Worm (Caenorhabditis elegans): Measurements from ENCODE around the gene piki-1.

piki-1 gene

DNA sequence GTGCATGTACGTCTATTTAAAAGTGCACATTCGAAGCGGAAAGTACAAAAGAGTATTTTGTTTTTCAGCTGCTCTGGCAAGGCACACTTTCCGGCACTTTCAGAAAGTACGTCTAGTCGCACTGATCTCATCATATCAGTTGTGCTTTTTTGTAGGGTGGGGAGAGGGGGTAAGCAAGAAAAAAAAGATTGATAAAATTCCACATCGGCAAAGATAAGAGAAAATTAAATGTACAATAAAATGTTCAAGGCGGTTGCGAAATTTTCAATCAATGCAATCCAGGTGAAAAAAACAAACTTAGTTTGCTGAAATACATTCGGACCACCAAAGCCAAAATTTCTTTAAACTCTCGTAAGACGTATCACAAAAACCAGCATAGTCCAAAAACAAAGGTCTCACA lies 30.0 kb upstream of the piki-1 start:
- no peak for TF ChIP-seq nhr-12 (tag; optimal IDR thresholded peaks at IDR 0.05)
- TF ChIP-seq sma-9 (GFP tag; optimal IDR thresholded peaks at IDR 0.05), result peak; percentile 46
- TF ChIP-seq sma-9 (tag; optimal IDR thresholded peaks at IDR 0.05), result no peak

DNA sequence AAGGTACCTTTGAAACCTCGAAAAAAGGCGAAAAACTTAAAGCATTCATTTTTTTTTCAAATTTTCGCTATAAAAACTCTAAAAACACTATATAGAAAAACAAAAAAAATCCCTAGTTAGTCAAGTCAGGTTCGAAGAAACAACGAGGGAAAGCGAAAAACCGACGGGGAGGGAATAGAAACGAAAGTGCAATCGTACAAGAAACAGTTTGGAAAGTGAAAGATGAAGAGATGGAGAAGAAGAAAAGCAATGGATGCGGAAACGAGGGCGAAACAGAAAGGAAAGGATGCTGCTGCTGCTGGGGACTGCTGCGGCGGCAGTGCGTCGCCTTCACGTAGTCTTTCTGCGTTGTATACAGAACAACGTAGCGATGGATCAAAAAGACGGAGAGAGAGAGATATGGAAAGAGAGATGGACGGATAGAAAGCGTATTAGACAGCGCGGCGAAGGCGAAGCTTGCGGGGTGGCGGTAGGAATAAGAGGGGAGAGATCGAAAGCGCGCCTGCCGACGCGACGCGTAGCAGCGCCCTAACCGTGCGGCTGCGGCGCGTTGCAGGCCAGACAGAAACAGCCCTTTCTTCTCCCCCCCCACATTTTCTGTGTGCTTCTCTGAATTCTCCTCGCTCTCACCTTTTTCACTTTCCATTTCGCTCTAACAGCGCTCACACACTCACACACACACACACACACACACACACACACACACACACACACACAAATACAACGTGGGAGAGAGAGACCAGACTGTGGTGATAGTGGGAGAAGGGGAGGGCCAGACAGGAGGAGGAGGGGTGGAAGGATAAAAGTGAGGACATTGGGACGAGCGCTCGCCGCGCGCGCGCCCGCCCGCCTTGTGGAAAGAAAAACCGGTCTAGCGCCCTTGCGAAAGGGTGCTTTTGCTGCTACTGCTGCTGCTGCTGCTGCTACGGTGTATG lies 28.9 kb upstream of the piki-1 start:
- TF ChIP-seq Y55F3AM.14 (GFP tag; optimal IDR thresholded peaks at IDR 0.05), result peak; percentile 96
- TF ChIP-seq lin-11 (tag; optimal IDR thresholded peaks at IDR 0.05), result peak; percentile 77
- peak; percentile 40 for TF ChIP-seq unc-62 (GFP tag; optimal IDR thresholded peaks at IDR 0.05)
- TF ChIP-seq lin-39 (tag; optimal IDR thresholded peaks at IDR 0.05), result no peak
- peak; percentile 8 for TF ChIP-seq nhr-10 (tag; optimal IDR thresholded peaks at IDR 0.05)
- no peak for TF ChIP-seq R02D3.7 (tag; optimal IDR thresholded peaks at IDR 0.05)
- peak; percentile 92 for TF ChIP-seq crh-2 (tag; optimal IDR thresholded peaks at IDR 0.05)
- peak; percentile 87 for TF ChIP-seq sma-9 (GFP tag; optimal IDR thresholded peaks at IDR 0.05)
- no peak for TF ChIP-seq sma-9 (tag; optimal IDR thresholded peaks at IDR 0.05)
- peak; percentile 97 for TF ChIP-seq F13H6.1 (tag; optimal IDR thresholded peaks at IDR 0.05)
- peak; percentile 73 for TF ChIP-seq snpc-4 (tag; optimal IDR thresholded peaks at IDR 0.05)
- no peak for TF ChIP-seq ztf-1 (GFP tag; conservative IDR thresholded peaks at IDR 0.05)
- TF ChIP-seq sma-3 (GFP tag; optimal IDR thresholded peaks at IDR 0.05), result peak; percentile 60
- no peak for TF ChIP-seq ama-1 (optimal IDR thresholded peaks at IDR 0.05)
- peak; percentile 60 for TF ChIP-seq gmeb-1 (tag; optimal IDR thresholded peaks at IDR 0.05)
- TF ChIP-seq ZK546.5 (tag; optimal IDR thresholded peaks at IDR 0.05), result no peak
- peak; percentile 94 for TF ChIP-seq nhr-21 (tag; optimal IDR thresholded peaks at IDR 0.05)
- peak; percentile 19 for TF ChIP-seq fos-1 (tag; optimal IDR thresholded peaks at IDR 0.05)
- TF ChIP-seq nhr-25 (tag; optimal IDR thresholded peaks at IDR 0.05), result peak; percentile 98
- peak; percentile 98 for TF ChIP-seq blmp-1 (tag; optimal IDR thresholded peaks at IDR 0.05; ENCODE audit: insufficient read depth)
- no peak for TF ChIP-seq dmd-4 (tag; optimal IDR thresholded peaks at IDR 0.05)
- TF ChIP-seq lin-13 (GFP tag; optimal IDR thresholded peaks at IDR 0.05), result peak; percentile 88
- TF ChIP-seq ztf-4 (tag; optimal IDR thresholded peaks at IDR 0.05), result peak; percentile 89
- TF ChIP-seq alr-1 (tag; optimal IDR thresholded peaks at IDR 0.05), result no peak
- TF ChIP-seq nhr-11 (tag; optimal IDR thresholded peaks at IDR 0.05), result no peak
- no peak for TF ChIP-seq aly-2 (tag; optimal IDR thresholded peaks at IDR 0.05)
- peak; percentile 38 for TF ChIP-seq nhr-6 (tag; optimal IDR thresholded peaks at IDR 0.05)
- TF ChIP-seq unc-55 (GFP tag; optimal IDR thresholded peaks at IDR 0.05), result peak; percentile 63
- TF ChIP-seq C34F6.9 (tag; optimal IDR thresholded peaks at IDR 0.05), result peak; percentile 73
- peak; percentile 60 for TF ChIP-seq mab-5 (tag; optimal IDR thresholded peaks at IDR 0.05)
- TF ChIP-seq skn-1 (tag; optimal IDR thresholded peaks at IDR 0.05), result no peak
- TF ChIP-seq egl-27 (tag; optimal IDR thresholded peaks at IDR 0.05), result peak; percentile 94
- no peak for TF ChIP-seq elt-1 (tag; optimal IDR thresholded peaks at IDR 0.05)
- TF ChIP-seq ztf-11 (tag; optimal IDR thresholded peaks at IDR 0.05), result no peak
- TF ChIP-seq nhr-12 (tag; optimal IDR thresholded peaks at IDR 0.05), result peak; percentile 13
- TF ChIP-seq zag-1 (tag; optimal IDR thresholded peaks at IDR 0.05), result peak; percentile 27
- TF ChIP-seq elt-3 (tag; optimal IDR thresholded peaks at IDR 0.05), result no peak
- no peak for TF ChIP-seq ceh-82 (tag; optimal IDR thresholded peaks at IDR 0.05)
- peak; percentile 51 to 75 for TF ChIP-seq lsy-2 (tag; optimal IDR thresholded peaks at IDR 0.05)
- peak; percentile 94 for TF ChIP-seq nhr-129 (tag; optimal IDR thresholded peaks at IDR 0.05)
- TF ChIP-seq mdl-1 (tag; optimal IDR thresholded peaks at IDR 0.05), result peak; percentile 2 to 92
- no peak for TF ChIP-seq nhr-23 (tag; optimal IDR thresholded peaks at IDR 0.05)
- no peak for TF ChIP-seq mbf-1 (tag; optimal IDR thresholded peaks at IDR 0.05)
- TF ChIP-seq nhr-237 (tag; optimal IDR thresholded peaks at IDR 0.05), result no peak
- no peak for TF ChIP-seq unc-39 (tag; optimal IDR thresholded peaks at IDR 0.05)
- peak; percentile 91 for TF ChIP-seq sem-4 (tag; optimal IDR thresholded peaks at IDR 0.05)
- TF ChIP-seq peb-1 (tag; optimal IDR thresholded peaks at IDR 0.05), result no peak
- no peak for TF ChIP-seq nhr-77 (tag; optimal IDR thresholded peaks at IDR 0.05)
- TF ChIP-seq ceh-16 (tag; optimal IDR thresholded peaks at IDR 0.05), result peak; percentile 35

Measured in whole organism, L2 larva.